Worm (Caenorhabditis elegans): Measurements from ENCODE around the gene str-196.

Gene str-196

DNA sequence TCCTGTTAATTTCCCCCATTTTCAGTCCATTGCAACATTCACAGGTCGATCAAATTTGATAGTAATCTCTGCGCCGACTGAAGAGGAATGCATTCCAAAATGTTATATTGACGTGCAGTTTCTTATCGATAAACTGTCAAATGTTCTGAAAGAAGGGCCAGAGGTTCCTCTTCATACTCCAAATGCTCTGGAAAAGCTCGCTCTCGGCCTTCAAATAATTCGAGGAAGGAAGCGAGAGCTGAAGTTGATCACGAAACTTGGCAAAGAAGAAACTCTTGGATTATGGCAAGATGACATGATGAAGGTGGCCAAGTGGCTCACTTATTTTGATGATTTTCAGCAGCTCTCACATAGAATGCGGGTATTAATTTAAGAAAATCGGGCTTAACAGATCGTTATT is 12.5 kb upstream of the str-196 start:
- no peak for TF ChIP-seq elt-1 (tag; optimal IDR thresholded peaks at IDR 0.05)
- TF ChIP-seq F13H6.1 (tag; optimal IDR thresholded peaks at IDR 0.05) = no peak
- no peak for TF ChIP-seq sem-4 (tag; optimal IDR thresholded peaks at IDR 0.05)
- TF ChIP-seq blmp-1 (tag; optimal IDR thresholded peaks at IDR 0.05; ENCODE audit: insufficient read depth) = no peak
- no peak for TF ChIP-seq mdl-1 (tag; optimal IDR thresholded peaks at IDR 0.05)
- no peak for TF ChIP-seq nhr-77 (tag; optimal IDR thresholded peaks at IDR 0.05)
- TF ChIP-seq lsy-2 (tag; optimal IDR thresholded peaks at IDR 0.05) = no peak
- no peak for TF ChIP-seq unc-55 (GFP tag; optimal IDR thresholded peaks at IDR 0.05)
- TF ChIP-seq nhr-129 (tag; optimal IDR thresholded peaks at IDR 0.05) = no peak
- TF ChIP-seq dmd-4 (tag; optimal IDR thresholded peaks at IDR 0.05) = no peak
- TF ChIP-seq nhr-11 (tag; optimal IDR thresholded peaks at IDR 0.05) = no peak
- no peak for TF ChIP-seq ztf-4 (tag; optimal IDR thresholded peaks at IDR 0.05)
- no peak for TF ChIP-seq R02D3.7 (tag; optimal IDR thresholded peaks at IDR 0.05)
- TF ChIP-seq unc-39 (tag; optimal IDR thresholded peaks at IDR 0.05) = no peak
- TF ChIP-seq sma-9 (GFP tag; optimal IDR thresholded peaks at IDR 0.05) = no peak
- no peak for TF ChIP-seq sma-9 (tag; optimal IDR thresholded peaks at IDR 0.05)

DNA sequence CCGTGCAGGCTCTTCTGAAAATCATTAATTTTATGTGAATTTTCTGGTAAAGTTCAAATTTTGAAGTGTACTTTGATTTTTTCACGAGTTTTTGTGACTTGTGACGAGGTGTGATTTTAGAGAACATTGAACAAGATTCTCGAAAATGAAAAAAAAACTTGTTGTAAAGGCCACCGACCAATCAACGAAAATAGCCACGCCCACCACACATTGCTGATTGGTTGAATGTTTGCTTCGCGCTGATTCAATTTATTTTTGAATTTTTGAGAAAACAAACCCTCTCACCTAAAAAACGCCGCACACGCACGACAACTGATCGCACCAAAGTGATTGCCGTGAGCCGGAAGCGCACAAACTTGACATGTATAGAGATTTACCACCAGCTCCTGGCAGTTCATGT is 8.7 kb upstream of the str-196 start:
- TF ChIP-seq dmd-4 (tag; optimal IDR thresholded peaks at IDR 0.05) = no peak
- no peak for TF ChIP-seq nhr-10 (tag; optimal IDR thresholded peaks at IDR 0.05)
- TF ChIP-seq nhr-25 (tag; optimal IDR thresholded peaks at IDR 0.05) = no peak

DNA sequence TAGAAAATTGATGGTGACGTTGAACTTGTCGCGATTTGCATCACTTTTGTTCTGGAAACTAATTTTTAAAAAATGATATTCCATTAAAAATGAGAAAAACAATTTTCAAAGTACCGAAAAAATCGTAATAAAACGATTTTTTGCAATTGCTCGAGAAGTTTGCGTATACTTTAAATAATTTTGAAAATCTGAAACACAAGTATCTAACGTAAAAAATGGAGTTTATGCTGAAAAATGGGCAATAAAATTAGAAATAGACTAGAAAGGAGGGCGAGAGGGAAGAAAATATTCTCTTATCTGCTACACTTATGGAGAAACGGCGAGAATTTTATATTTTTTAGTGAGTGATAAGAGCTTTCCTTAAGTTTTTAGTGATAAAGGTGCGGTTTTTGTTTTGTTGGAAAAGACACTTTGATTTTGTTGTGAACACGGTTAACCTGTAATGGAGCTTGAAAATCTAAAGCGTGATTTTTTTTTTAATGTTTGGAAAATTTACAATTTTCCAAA is 8.2 kb upstream of the str-196 start, which contains the start of gene nhr-130:
nhr-130 (minus strand) TSS at position 51 of the 507 bp plus-strand sequence.
- TF ChIP-seq gmeb-1 (tag; optimal IDR thresholded peaks at IDR 0.05) = peak; percentile 23
- TF ChIP-seq fos-1 (tag; optimal IDR thresholded peaks at IDR 0.05) = peak; percentile 62
- TF ChIP-seq sma-9 (GFP tag; optimal IDR thresholded peaks at IDR 0.05) = peak; percentile 35
- no peak for TF ChIP-seq sma-9 (tag; optimal IDR thresholded peaks at IDR 0.05)
- no peak for TF ChIP-seq unc-62 (GFP tag; optimal IDR thresholded peaks at IDR 0.05)

DNA sequence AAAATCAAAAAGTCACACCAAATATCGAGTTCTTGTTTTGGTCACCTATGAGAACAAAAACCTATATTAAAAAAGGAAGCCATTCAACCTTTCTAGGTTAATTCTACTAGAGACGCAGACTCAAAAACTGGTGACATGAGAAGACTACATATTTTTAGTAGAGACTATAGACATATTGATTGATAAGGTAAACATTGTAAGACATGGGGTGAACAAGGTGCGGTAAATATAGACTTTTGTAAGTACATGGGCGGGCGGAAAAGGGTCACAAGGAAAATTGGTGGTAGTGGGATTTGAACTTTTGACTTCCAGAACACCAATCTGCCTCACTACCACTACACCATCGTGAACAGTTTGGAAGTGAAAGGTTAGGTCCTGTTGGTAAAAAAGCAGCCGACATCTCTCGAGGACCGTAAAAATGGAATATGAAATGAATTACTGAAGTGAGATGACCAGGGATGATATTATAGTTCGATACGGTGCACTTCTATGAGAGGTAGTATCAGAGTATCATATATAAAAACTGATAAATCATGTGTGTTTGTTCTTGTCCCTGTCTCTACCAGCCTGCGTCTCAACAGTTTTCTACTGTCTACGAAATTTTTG is 7.1 kb upstream of the str-196 start, which contains the start of gene nhr-212:
nhr-212 (plus strand) TSS at position 573 of the 606 bp plus-strand sequence.
- no peak for TF ChIP-seq aly-2 (tag; optimal IDR thresholded peaks at IDR 0.05)
- peak; percentile 60 for TF ChIP-seq sma-9 (GFP tag; optimal IDR thresholded peaks at IDR 0.05)
- TF ChIP-seq sma-9 (tag; optimal IDR thresholded peaks at IDR 0.05) = no peak
- TF ChIP-seq peb-1 (tag; optimal IDR thresholded peaks at IDR 0.05) = no peak
- peak; percentile 20 for TF ChIP-seq F13H6.1 (tag; optimal IDR thresholded peaks at IDR 0.05)
- no peak for TF ChIP-seq nhr-129 (tag; optimal IDR thresholded peaks at IDR 0.05)
- no peak for TF ChIP-seq sem-4 (tag; optimal IDR thresholded peaks at IDR 0.05)
- no peak for TF ChIP-seq unc-62 (GFP tag; optimal IDR thresholded peaks at IDR 0.05)
- TF ChIP-seq sma-3 (GFP tag; optimal IDR thresholded peaks at IDR 0.05) = peak; percentile 29
- no peak for TF ChIP-seq crh-2 (tag; optimal IDR thresholded peaks at IDR 0.05)
- no peak for TF ChIP-seq nhr-21 (tag; optimal IDR thresholded peaks at IDR 0.05)

DNA sequence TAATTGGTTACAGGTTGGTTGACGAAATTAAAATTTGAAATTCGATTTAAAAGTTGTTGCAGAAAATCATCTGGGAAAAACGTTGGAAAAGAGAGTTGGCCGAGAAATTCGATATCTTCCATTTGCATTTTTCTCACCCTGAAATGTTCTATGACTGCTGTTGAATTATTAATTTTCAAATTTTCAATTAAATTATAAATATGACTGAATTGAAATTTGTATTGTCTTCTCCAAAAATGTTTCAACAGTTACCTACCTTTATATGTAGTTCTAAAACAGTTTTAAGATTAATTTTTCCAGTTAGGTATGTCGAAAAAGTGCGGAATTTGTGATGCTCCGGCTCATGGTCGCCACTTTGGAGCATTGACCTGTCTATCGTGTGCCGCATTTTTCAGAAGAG is 4.8 kb upstream of the str-196 start, which contains the start of gene nhr-211:
nhr-211 (plus strand) TSS at position 301 of the 400 bp plus-strand sequence.
- no peak for TF ChIP-seq ztf-4 (tag; optimal IDR thresholded peaks at IDR 0.05)
- no peak for TF ChIP-seq fos-1 (tag; optimal IDR thresholded peaks at IDR 0.05)
- TF ChIP-seq ztf-11 (tag; optimal IDR thresholded peaks at IDR 0.05) = no peak
- TF ChIP-seq mbf-1 (tag; optimal IDR thresholded peaks at IDR 0.05) = no peak
- no peak for TF ChIP-seq Y55F3AM.14 (GFP tag; optimal IDR thresholded peaks at IDR 0.05)
- no peak for TF ChIP-seq zag-1 (tag; optimal IDR thresholded peaks at IDR 0.05)
- TF ChIP-seq ceh-16 (tag; optimal IDR thresholded peaks at IDR 0.05) = no peak
- no peak for TF ChIP-seq elt-3 (tag; optimal IDR thresholded peaks at IDR 0.05)
- TF ChIP-seq aly-2 (tag; optimal IDR thresholded peaks at IDR 0.05) = no peak
- TF ChIP-seq nhr-21 (tag; optimal IDR thresholded peaks at IDR 0.05) = no peak
- TF ChIP-seq egl-27 (tag; optimal IDR thresholded peaks at IDR 0.05) = no peak
- no peak for TF ChIP-seq ama-1 (optimal IDR thresholded peaks at IDR 0.05)
- no peak for TF ChIP-seq nhr-237 (tag; optimal IDR thresholded peaks at IDR 0.05)
- TF ChIP-seq nhr-12 (tag; optimal IDR thresholded peaks at IDR 0.05) = no peak
